Fruit fly (Drosophila melanogaster) whole organism, wandering third instar larva: Measurements from ENCODE around the gene CG14391.

Experiments used
- Abd-B ChIP-seq: fragments of >200 bp; optimal IDR thresholded peaks from 2 replicates; lab custom pipeline; 2017; ENCODE audit warnings: missing biosample characterization, missing genetic modification characterization
- CG32264 ChIP-seq: fragments of 200-800 bp; sonication (Bioruptor generic); optimal IDR thresholded peaks from 2 replicates; lab custom pipeline; 2016; ENCODE audit warnings: missing biosample characterization, missing genetic modification characterization
- CG9705 ChIP-seq: fragments of 200-800 bp; sonication (Bioruptor generic); optimal IDR thresholded peaks from 2 replicates; lab custom pipeline; 2018; ENCODE audit warnings: missing biosample characterization, mild to moderate bottlenecking, missing genetic modification characterization
- CrebA ChIP-seq: fragments of 200-800 bp; sonication (Bioruptor generic); optimal IDR thresholded peaks from 2 replicates; lab custom pipeline; 2016; ENCODE audit warnings: missing biosample characterization, mild to moderate bottlenecking, missing genetic modification characterization, borderline replicate concordance
- Dfd ChIP-seq: fragments of >200 bp; optimal IDR thresholded peaks from 2 replicates; lab custom pipeline; 2017; ENCODE audit warnings: missing biosample characterization, missing genetic modification characterization
- Dif ChIP-seq: fragments of 200-275, 200-300 bp; sonication (Bioruptor generic); optimal IDR thresholded peaks from 2 replicates; lab custom pipeline; 2018; ENCODE audit warnings: missing biosample characterization, missing genetic modification characterization; ENCODE audit not compliant: partially characterized antibody
- HLH106 ChIP-seq: fragments of 200-800 bp; optimal IDR thresholded peaks from 3 replicates; lab custom pipeline; 2019; ENCODE audit warnings: missing biosample characterization, mild to moderate bottlenecking, missing genetic modification characterization, moderate library complexity
- Hnf4 ChIP-seq: fragments of 200-800 bp; sonication (Bioruptor generic); optimal IDR thresholded peaks from 2 replicates; lab custom pipeline; 2016; ENCODE audit warnings: missing biosample characterization, mild to moderate bottlenecking, missing genetic modification characterization
- Hr83 ChIP-seq: fragments of 200-300 bp; sonication (Bioruptor generic); optimal IDR thresholded peaks from 2 replicates; lab custom pipeline; 2016; ENCODE audit warnings: missing biosample characterization, mild to moderate bottlenecking, missing genetic modification characterization, moderate library complexity; ENCODE audit not compliant: poor library complexity, severe bottlenecking
- Jra ChIP-seq: sonication (Bioruptor generic); optimal IDR thresholded peaks from 2 replicates; lab custom pipeline; 2016; ENCODE audit warnings: missing biosample characterization, missing genetic modification characterization
- Mio ChIP-seq: sonication (Bioruptor generic); optimal IDR thresholded peaks from 2 replicates; lab custom pipeline; 2016; ENCODE audit warnings: missing biosample characterization, missing genetic modification characterization
- Myc ChIP-seq: fragments of >200 bp; optimal IDR thresholded peaks from 2 replicates; lab custom pipeline; 2017
- OdsH ChIP-seq: fragments of 200-800 bp; sonication (Bioruptor generic); optimal IDR thresholded peaks from 2 replicates; lab custom pipeline; 2016; ENCODE audit warnings: missing biosample characterization, mild to moderate bottlenecking, missing genetic modification characterization
- Rel ChIP-seq, 2 experiments: fragments of 200-800 bp; sonication (Bioruptor generic) in 1 of 2; optimal IDR thresholded peaks; 2 replicates in 1 of 2; 3 replicates in 1 of 2; lab custom pipeline; 2016 to 2019; ENCODE audit warnings: mild to moderate bottlenecking in 2 of 2, missing biosample characterization in 2 of 2, missing genetic modification characterization in 2 of 2, moderate library complexity in 1 of 2
- Sp1 ChIP-seq: fragments of 200-800 bp; sonication (Bioruptor generic); optimal IDR thresholded peaks from 3 replicates; lab custom pipeline; 2019; ENCODE audit warnings: missing biosample characterization, mild to moderate bottlenecking, missing genetic modification characterization, moderate library complexity
- br ChIP-seq: fragments of 200-800 bp; sonication (Bioruptor generic); optimal IDR thresholded peaks from 2 replicates; lab custom pipeline; 2016; ENCODE audit warnings: missing biosample characterization, missing genetic modification characterization
- brk ChIP-seq: fragments of 200-800 bp; sonication (Bioruptor generic); optimal IDR thresholded peaks from 2 replicates; lab custom pipeline; 2016; ENCODE audit warnings: missing biosample characterization, mild to moderate bottlenecking, missing genetic modification characterization
- dl ChIP-seq, 2 experiments: fragments of 175-275, 200-275 bp in 1 of 2; fragments of 200-275 bp in 1 of 2; sonication (Bioruptor generic); optimal IDR thresholded peaks; lab custom pipeline; 2018; ENCODE audit warnings: mild to moderate bottlenecking in 2 of 2, missing biosample characterization in 2 of 2, missing genetic modification characterization in 2 of 2, moderate library complexity in 2 of 2; ENCODE audit not compliant: partially characterized antibody in 2 of 2, insufficient read depth in 1 of 2
- dmrt93B ChIP-seq: fragments of 200-800 bp; sonication (Bioruptor generic); optimal IDR thresholded peaks from 2 replicates; lab custom pipeline; 2018; ENCODE audit warnings: missing biosample characterization, mild to moderate bottlenecking, missing genetic modification characterization
- ey ChIP-seq: fragments of 200-800 bp; sonication (Bioruptor generic); optimal IDR thresholded peaks from 2 replicates; lab custom pipeline; 2016; ENCODE audit warnings: missing biosample characterization, missing genetic modification characterization
- foxo ChIP-seq, 2 experiments: fragments of 200-800 bp; sonication (Bioruptor generic); optimal IDR thresholded peaks; 2 replicates in 1 of 2; 3 replicates in 1 of 2; lab custom pipeline; 2016 to 2017; ENCODE audit warnings: missing biosample characterization in 2 of 2, missing genetic modification characterization in 2 of 2
- fru ChIP-seq: fragments of 200-800 bp; sonication (Bioruptor generic); optimal IDR thresholded peaks from 3 replicates; lab custom pipeline; 2016; ENCODE audit warnings: missing biosample characterization, mild to moderate bottlenecking, missing genetic modification characterization
- h ChIP-seq: fragments of 200-800 bp; sonication (Bioruptor generic); optimal IDR thresholded peaks from 3 replicates; lab custom pipeline; 2016; ENCODE audit warnings: missing biosample characterization, mild to moderate bottlenecking, missing genetic modification characterization
- jim ChIP-seq: fragments of 175-275, 200-325 bp; sonication (Bioruptor generic); optimal IDR thresholded peaks from 2 replicates; lab custom pipeline; 2016; ENCODE audit warnings: missing biosample characterization, mild to moderate bottlenecking, missing genetic modification characterization
- pan ChIP-seq: fragments of >200 bp; optimal IDR thresholded peaks from 2 replicates; lab custom pipeline; 2017
- psq ChIP-seq: fragments of 200-800 bp; sonication (Bioruptor generic); optimal IDR thresholded peaks from 3 replicates; lab custom pipeline; 2017; ENCODE audit warnings: missing biosample characterization, mild to moderate bottlenecking, missing genetic modification characterization, moderate library complexity
- rgr ChIP-seq: fragments of 200-800 bp; sonication (Bioruptor generic); optimal IDR thresholded peaks from 3 replicates; lab custom pipeline; 2016; ENCODE audit warnings: missing biosample characterization, mild to moderate bottlenecking, missing genetic modification characterization
- sage ChIP-seq: fragments of 200-800 bp; sonication (Bioruptor generic); optimal IDR thresholded peaks from 2 replicates; lab custom pipeline; 2016; ENCODE audit warnings: missing biosample characterization, mild to moderate bottlenecking, missing genetic modification characterization
- usp ChIP-seq: fragments of >200 bp; optimal IDR thresholded peaks from 2 replicates; lab custom pipeline; 2017; ENCODE audit warnings: missing biosample characterization, missing genetic modification characterization
- woc ChIP-seq: sonication (Bioruptor generic); optimal IDR thresholded peaks from 2 replicates; lab custom pipeline; 2016; ENCODE audit warnings: missing biosample characterization, mild to moderate bottlenecking, missing genetic modification characterization

The CG14391 gene

dm6 chr3R:12723759-12724158 lies 29.1 kb upstream of the CG14391 start:
- TF ChIP-seq OdsH (GFP tag; lab: Kevin White, UChicago) (peak; percentile 9), Dif (GFP tag; lab: Kevin White, UChicago) (no peak), CrebA (GFP tag; lab: Kevin White, UChicago) (peak; percentile 34), br (GFP tag; lab: Kevin White, UChicago) (peak; percentile 19), woc (no peak), foxo (GFP tag; optimal IDR thresholded peaks at IDR 0.05; lab: Kevin White, UChicago) (peak in 1 of 2 experiments; percentile 2), Myc (peak; percentile 54), brk (GFP tag; lab: Kevin White, UChicago) (peak; percentile 71), sage (GFP tag; lab: Kevin White, UChicago) (peak; percentile 24), dl (GFP tag; optimal IDR thresholded peaks at IDR 0.05; lab: Kevin White, UChicago; ENCODE audit: insufficient read depth in 1 of 2, partially characterized antibody in 2 of 2) (no peak), Abd-B (GFP tag; lab: Kevin White, UChicago) (no peak), rgr (GFP tag; lab: Kevin White, UChicago) (peak; percentile 16), usp (GFP tag; lab: Kevin White, UChicago) (no peak), CG32264 (GFP tag; lab: Kevin White, UChicago) (no peak), h (GFP tag; lab: Kevin White, UChicago) (peak; percentile 25), CG9705 (no peak), Hr83 (peak; percentile 45), Hnf4 (GFP tag; lab: Kevin White, UChicago) (peak; percentile 8), Mio (GFP tag; lab: Kevin White, UChicago) (no peak)

- TF ChIP-seq brk (GFP tag; lab: Kevin White, UChicago) (peak; percentile 18), h (GFP tag; lab: Kevin White, UChicago) (peak; percentile 69), rgr (GFP tag; lab: Kevin White, UChicago) (peak; percentile 51), Sp1 (GFP tag; lab: Kevin White, UChicago) (peak; percentile 76), Rel (GFP tag; optimal IDR thresholded peaks at IDR 0.05; lab: Kevin White, UChicago) (no peak), Rel (tag; optimal IDR thresholded peaks at IDR 0.05; lab: Kevin White, UChicago) (peak; percentile 32), foxo (GFP tag; optimal IDR thresholded peaks at IDR 0.05; lab: Kevin White, UChicago) (peak in 1 of 2 experiments; percentile 69), Hnf4 (GFP tag; lab: Kevin White, UChicago) (peak; percentile 30), fru (GFP tag; lab: Kevin White, UChicago) (peak; percentile 52), dl (GFP tag; optimal IDR thresholded peaks at IDR 0.05; lab: Kevin White, UChicago; ENCODE audit: insufficient read depth in 1 of 2, partially characterized antibody in 2 of 2) (no peak), woc (peak; percentile 32), CrebA (GFP tag; lab: Kevin White, UChicago) (no peak), jim (no peak), HLH106 (tag; lab: Kevin White, UChicago) (peak; percentile 80), Jra (peak; percentile 38), Dfd (GFP tag; lab: Kevin White, UChicago) (no peak), OdsH (GFP tag; lab: Kevin White, UChicago) (peak; percentile 58), br (GFP tag; lab: Kevin White, UChicago) (peak; percentile 17), dmrt93B (GFP tag; lab: Kevin White, UChicago) (peak; percentile 29), pan (lab: Kevin White, UChicago) (no peak), psq (GFP tag; lab: Kevin White, UChicago) (peak; percentile 50), ey (peak; percentile 23), CG9705 (peak; percentile 17)
Observed at dm6 chr3R:12722392-12722914, 27.8 kb upstream of the CG14391 start, which contains the start of gene Men. Men (minus strand) TSS chr3R:12722442.

dm6 chr3R:12720344-12721200 lies 25.9 kb upstream of the CG14391 start:
- no peak for TF ChIP-seq ey
- peak; percentile 41 for TF ChIP-seq CrebA (GFP tag; lab: Kevin White, UChicago)
- TF ChIP-seq woc, result peak; percentile 15
- no peak for TF ChIP-seq psq (GFP tag; lab: Kevin White, UChicago)
- TF ChIP-seq Hnf4 (GFP tag; lab: Kevin White, UChicago), result peak; percentile 14
